Worm (Caenorhabditis elegans): ENCODE measurements around the gene chil-17.

The chil-17 gene

ce11 chrII:9412086-9412608, 27.8 kb downstream of the chil-17 start, which contains the start of gene arrd-3:
Gene arrd-3 (plus strand): TSS chrII:9412558.
- peak; percentile 73 for TF ChIP-seq elt-2 (tag; optimal IDR thresholded peaks at IDR 0.05)
- no peak for TF ChIP-seq jun-1 (tag; optimal IDR thresholded peaks at IDR 0.05)
- TF ChIP-seq ZK546.5 (tag; optimal IDR thresholded peaks at IDR 0.05) = no peak
- TF ChIP-seq pqm-1 (tag; optimal IDR thresholded peaks at IDR 0.05) = peak; percentile 87
- TF ChIP-seq nhr-67 (tag; optimal IDR thresholded peaks at IDR 0.05) = no peak

ce11 chrII:9411497-9411896, 28.5 kb downstream of the chil-17 start, which contains the start of gene M176.9:
Gene M176.9 (minus strand): TSS chrII:9411597.
- TF ChIP-seq nhr-43 (tag; optimal IDR thresholded peaks at IDR 0.05; ENCODE audit: poor library complexity, severe bottlenecking) (no peak), snpc-4 (tag; optimal IDR thresholded peaks at IDR 0.05) (no peak)

- TF ChIP-seq ceh-9 (tag; optimal IDR thresholded peaks at IDR 0.05) (no peak), lin-15B (tag; optimal IDR thresholded peaks at IDR 0.05) (no peak), egl-5 (tag; optimal IDR thresholded peaks at IDR 0.05) (no peak), aly-2 (tag; optimal IDR thresholded peaks at IDR 0.05) (no peak), nhr-76 (tag; optimal IDR thresholded peaks at IDR 0.05) (no peak), zag-1 (tag; optimal IDR thresholded peaks at IDR 0.05) (no peak), ceh-16 (tag; optimal IDR thresholded peaks at IDR 0.05) (no peak), pha-4 (tag; optimal IDR thresholded peaks at IDR 0.05) (no peak), nhr-77 (tag; optimal IDR thresholded peaks at IDR 0.05) (no peak), fkh-10 (GFP tag; optimal IDR thresholded peaks at IDR 0.05) (no peak), ceh-28 (tag; optimal IDR thresholded peaks at IDR 0.05) (no peak), lin-39 (tag; optimal IDR thresholded peaks at IDR 0.05) (no peak), ZK546.5 (tag; optimal IDR thresholded peaks at IDR 0.05) (no peak), ceh-82 (tag; optimal IDR thresholded peaks at IDR 0.05) (no peak), egl-27 (tag; optimal IDR thresholded peaks at IDR 0.05) (no peak)
Measured at ce11 chrII:9407469-9407868, 32.5 kb downstream of the chil-17 start, which contains the start of gene arrd-2. Gene arrd-2 (plus strand): TSS chrII:9407769.

- TF ChIP-seq mml-1 (tag; optimal IDR thresholded peaks at IDR 0.05) (no peak), lin-39 (tag; optimal IDR thresholded peaks at IDR 0.05) (no peak), ZK546.5 (tag; optimal IDR thresholded peaks at IDR 0.05) (no peak), fkh-10 (GFP tag; optimal IDR thresholded peaks at IDR 0.05) (no peak), fkh-2 (tag; optimal IDR thresholded peaks at IDR 0.05) (no peak), skn-1 (tag; optimal IDR thresholded peaks at IDR 0.05) (no peak)
Measured at ce11 chrII:9407020-9407419, 32.9 kb downstream of the chil-17 start, which contains the start of gene mpz-6. Gene mpz-6 (minus strand): TSS chrII:9407120.

DNA sequence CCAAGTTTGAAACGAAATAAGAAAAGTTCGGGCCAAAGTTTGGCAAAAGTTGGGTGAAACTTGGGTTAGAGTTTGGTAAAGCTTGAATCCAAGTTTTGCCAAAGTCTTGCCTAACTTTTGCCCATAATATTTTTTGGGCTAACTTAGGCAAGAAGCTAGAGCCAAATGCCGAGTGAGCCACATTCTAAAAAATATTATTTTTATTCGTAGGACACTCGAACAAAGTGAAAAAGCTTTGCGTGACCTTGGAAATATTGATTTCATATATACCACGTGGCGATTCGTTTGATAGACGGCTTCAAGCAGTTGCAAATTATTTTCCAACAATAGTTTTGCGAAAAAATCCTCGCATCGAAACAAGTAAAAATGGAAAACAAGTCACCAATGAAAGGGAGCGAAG, 36.1 kb downstream of the chil-17 start, which contains the start of gene Y51B9A.5:
Y51B9A.5 (plus strand) TSS at position 301 of the 400 bp plus-strand sequence.
- no peak for TF ChIP-seq nfya-1 (tag; optimal IDR thresholded peaks at IDR 0.05; ENCODE audit: insufficient read depth)
- no peak for TF ChIP-seq zag-1 (tag; optimal IDR thresholded peaks at IDR 0.05)
- TF ChIP-seq ZK546.5 (tag; optimal IDR thresholded peaks at IDR 0.05) = no peak
- TF ChIP-seq elt-1 (tag; optimal IDR thresholded peaks at IDR 0.05) = no peak
- no peak for TF ChIP-seq unc-62 (GFP tag; optimal IDR thresholded peaks at IDR 0.05)
- no peak for TF ChIP-seq aly-2 (tag; optimal IDR thresholded peaks at IDR 0.05)
- TF ChIP-seq mdl-1 (tag; optimal IDR thresholded peaks at IDR 0.05) = no peak
- no peak for TF ChIP-seq eor-1 (tag; optimal IDR thresholded peaks at IDR 0.05)
- no peak for TF ChIP-seq lsy-12 (tag; optimal IDR thresholded peaks at IDR 0.05)
- TF ChIP-seq elt-3 (tag; optimal IDR thresholded peaks at IDR 0.05) = no peak
- no peak for TF ChIP-seq unc-39 (tag; optimal IDR thresholded peaks at IDR 0.05)
- no peak for TF ChIP-seq lin-15B (tag; optimal IDR thresholded peaks at IDR 0.05)
- no peak for TF ChIP-seq nhr-43 (tag; optimal IDR thresholded peaks at IDR 0.05; ENCODE audit: poor library complexity, severe bottlenecking)
- no peak for TF ChIP-seq elt-2 (tag; optimal IDR thresholded peaks at IDR 0.05)
- TF ChIP-seq nhr-237 (tag; optimal IDR thresholded peaks at IDR 0.05) = no peak
- no peak for TF ChIP-seq ztf-4 (tag; optimal IDR thresholded peaks at IDR 0.05)

Measured in whole organism, L3 larva.